Worm (Caenorhabditis elegans) whole organism, midembryonic: Measurements from ENCODE around the gene C14B1.2.

ENCODE experiments used
- T22C8.4 ChIP-seq: fragments of 200-800 bp; sonication (Bioruptor generic); IDR thresholded peaks from 2 replicates; pipeline ENCODE4 v1.3.6; 2022; ENCODE audit warnings: missing genetic modification characterization, missing compliant biosample characterization
- cog-1 ChIP-seq: sonication (generic microtip); optimal IDR thresholded peaks from 2 replicates; lab custom pipeline; 2016; ENCODE audit warnings: missing genetic modification characterization, missing compliant biosample characterization
- flt-1 ChIP-seq: fragments of 200-800 bp; sonication (Bioruptor generic); IDR thresholded peaks from 2 replicates; pipeline ENCODE4 v1.3.6; 2022; ENCODE audit warnings: missing genetic modification characterization, missing compliant biosample characterization
- klf-2 ChIP-seq: fragments of 200-800 bp; sonication (Bioruptor generic); conservative IDR thresholded peaks from 2 replicates; pipeline ENCODE4 v1.3.6; 2022; ENCODE audit warnings: missing genetic modification reagents, missing genetic modification characterization, missing compliant biosample characterization
- med-1 ChIP-seq: sonication (generic microtip); optimal IDR thresholded peaks from 2 replicates; lab custom pipeline; 2017; ENCODE audit warnings: missing genetic modification characterization, mild to moderate bottlenecking, missing compliant biosample characterization, antibody characterized with exemption, missing genetic modification reagents; ENCODE audit not compliant: insufficient read depth
- ref-1 ChIP-seq: fragments of 200-800 bp; sonication (Bioruptor generic); conservative IDR thresholded peaks from 2 replicates; pipeline ENCODE4 v1.3.6; 2022; ENCODE audit warnings: missing genetic modification reagents, missing genetic modification characterization, missing compliant biosample characterization
- tab-1 ChIP-seq: fragments of 200-800 bp; sonication (Bioruptor generic); IDR thresholded peaks from 2 replicates; pipeline ENCODE4 v1.3.6; 2022; ENCODE audit warnings: missing genetic modification characterization, missing compliant biosample characterization
- ztf-23 ChIP-seq: fragments of 200-800 bp; sonication (Bioruptor generic); IDR thresholded peaks from 2 replicates; pipeline ENCODE4 v1.3.6; 2022; ENCODE audit warnings: missing genetic modification reagents, missing genetic modification characterization, missing compliant biosample characterization
- ztf-29 ChIP-seq: fragments of 200-800 bp; sonication (Bioruptor generic); IDR thresholded peaks from 2 replicates; pipeline ENCODE4 v1.3.6; 2022; ENCODE audit warnings: missing genetic modification reagents, missing genetic modification characterization, missing compliant biosample characterization

The C14B1.2 gene

ce11 chrIII:3729520-3729919, 27.5 kb downstream of the C14B1.2 start, which contains the start of gene F34D10.9:
TSS of gene F34D10.9 (minus strand) at chrIII:3729620.
- TF ChIP-seq ztf-29 (GFP tag; lab: Robert Waterston, UW) (no peak), ref-1 (GFP tag; lab: Robert Waterston, UW) (no peak)

- TF ChIP-seq cog-1 (no peak), tab-1 (no peak), klf-2 (no peak), flt-1 (GFP tag; lab: Robert Waterston, UW) (no peak), med-1 (no peak), ztf-23 (GFP tag; lab: Robert Waterston, UW) (no peak), ztf-29 (GFP tag; lab: Robert Waterston, UW) (no peak), T22C8.4 (GFP tag; lab: Robert Waterston, UW) (no peak), ref-1 (GFP tag; lab: Robert Waterston, UW) (no peak)
Measured at ce11 chrIII:3730475-3730874, 28.4 kb downstream of the C14B1.2 start, which contains the start of gene F34D10.8. TSS of gene F34D10.8 (plus strand) at chrIII:3730775.

ce11 chrIII:3734007-3734406, 31.9 kb downstream of the C14B1.2 start, which contains the start of gene F34D10.3:
TSS of gene F34D10.3 (plus strand) at chrIII:3734255.
- TF ChIP-seq klf-2: no peak

ce11 chrIII:3734990-3735389, 32.9 kb downstream of the C14B1.2 start, which contains the start of gene evl-18:
TSS of gene evl-18 (minus strand) at chrIII:3735039.
- TF ChIP-seq cog-1 (no peak), flt-1 (GFP tag; lab: Robert Waterston, UW) (no peak), med-1 (no peak), ztf-29 (GFP tag; lab: Robert Waterston, UW) (no peak), ztf-23 (GFP tag; lab: Robert Waterston, UW) (no peak), T22C8.4 (GFP tag; lab: Robert Waterston, UW) (no peak), tab-1 (no peak), klf-2 (no peak)

- no peak for TF ChIP-seq ref-1 (GFP tag; lab: Robert Waterston, UW)
- no peak for TF ChIP-seq tab-1
Measured at ce11 chrIII:3735509-3736255, 33.6 kb downstream of the C14B1.2 start.

ce11 chrIII:3736302-3736701, 34.2 kb downstream of the C14B1.2 start, which contains the start of gene F34D10.4:
TSS of gene F34D10.4 (plus strand) at chrIII:3736602.
- no peak for TF ChIP-seq tab-1
- TF ChIP-seq klf-2: no peak
- no peak for TF ChIP-seq T22C8.4 (GFP tag; lab: Robert Waterston, UW)

- no peak for TF ChIP-seq cog-1
- TF ChIP-seq flt-1 (GFP tag; lab: Robert Waterston, UW): no peak
- TF ChIP-seq ztf-29 (GFP tag; lab: Robert Waterston, UW): no peak
- no peak for TF ChIP-seq klf-2
- TF ChIP-seq T22C8.4 (GFP tag; lab: Robert Waterston, UW): no peak
- TF ChIP-seq ztf-23 (GFP tag; lab: Robert Waterston, UW): no peak
- no peak for TF ChIP-seq med-1
- no peak for TF ChIP-seq ref-1 (GFP tag; lab: Robert Waterston, UW)
- no peak for TF ChIP-seq tab-1
Measured at ce11 chrIII:3737742-3738141, 35.7 kb downstream of the C14B1.2 start.

- TF ChIP-seq ref-1 (GFP tag; lab: Robert Waterston, UW) (no peak), klf-2 (no peak), med-1 (no peak), cog-1 (no peak), flt-1 (GFP tag; lab: Robert Waterston, UW) (no peak), ztf-23 (GFP tag; lab: Robert Waterston, UW) (no peak), tab-1 (no peak), T22C8.4 (GFP tag; lab: Robert Waterston, UW) (no peak), ztf-29 (GFP tag; lab: Robert Waterston, UW) (no peak)
Measured at ce11 chrIII:3738331-3738730, 36.3 kb downstream of the C14B1.2 start.

- TF ChIP-seq ztf-29 (GFP tag; lab: Robert Waterston, UW) (no peak), T22C8.4 (GFP tag; lab: Robert Waterston, UW) (no peak), flt-1 (GFP tag; lab: Robert Waterston, UW) (no peak), klf-2 (no peak), cog-1 (no peak), med-1 (no peak), ref-1 (GFP tag; lab: Robert Waterston, UW) (no peak), tab-1 (no peak), ztf-23 (GFP tag; lab: Robert Waterston, UW) (no peak)
Measured at ce11 chrIII:3742090-3742489, 40.0 kb downstream of the C14B1.2 start.

- TF ChIP-seq T22C8.4 (GFP tag; lab: Robert Waterston, UW): no peak
- no peak for TF ChIP-seq klf-2
- TF ChIP-seq cog-1: no peak
- no peak for TF ChIP-seq ztf-23 (GFP tag; lab: Robert Waterston, UW)
- no peak for TF ChIP-seq ref-1 (GFP tag; lab: Robert Waterston, UW)
- TF ChIP-seq flt-1 (GFP tag; lab: Robert Waterston, UW): no peak
- TF ChIP-seq ztf-29 (GFP tag; lab: Robert Waterston, UW): no peak
- no peak for TF ChIP-seq tab-1
Measured at ce11 chrIII:3743367-3743766, 41.3 kb downstream of the C14B1.2 start.

ce11 chrIII:3745138-3745537, 43.1 kb downstream of the C14B1.2 start, which contains the start of gene lin-48:
TSS of gene lin-48 (plus strand) at chrIII:3745438.
- TF ChIP-seq ref-1 (GFP tag; lab: Robert Waterston, UW): 0 out of 2 replicates have a peak, but pooled peaks have one; percentile 2
- no peak for TF ChIP-seq flt-1 (GFP tag; lab: Robert Waterston, UW)
